Worm (Caenorhabditis elegans): ENCODE measurements around the gene F25B3.2.

F25B3.2 gene

DNA sequence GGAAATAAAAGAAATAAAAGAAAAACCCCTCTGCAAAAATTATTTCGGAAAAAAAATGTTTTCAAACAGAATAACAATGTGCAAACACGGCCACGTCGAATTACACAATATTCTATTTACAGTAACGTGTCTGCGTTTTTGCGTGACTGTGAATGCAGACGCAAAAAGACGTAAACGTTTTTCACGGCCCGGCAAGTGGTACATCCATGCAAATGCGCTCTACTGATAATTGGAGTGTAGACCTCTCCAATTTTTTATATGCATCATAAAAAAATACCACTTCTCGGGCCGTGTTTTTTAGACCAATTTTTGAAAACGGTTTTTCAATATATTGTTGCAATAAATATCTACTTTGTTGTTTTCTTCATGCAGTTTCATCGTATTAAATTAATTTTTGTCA, 27.6 kb upstream of the F25B3.2 start, which contains the start of gene nstp-10 (continued):
- TF ChIP-seq snpc-1.1 (tag; optimal IDR thresholded peaks at IDR 0.05; ENCODE audit: insufficient read depth) (peak; percentile 81), attf-3 (GFP tag; conservative IDR thresholded peaks at IDR 0.05) (0 out of 2 replicates have a peak, but pooled peaks have one; percentile 43), hlh-26 (GFP tag; conservative IDR thresholded peaks at IDR 0.05) (no peak), mcd-1 (GFP tag; IDR thresholded peaks at IDR 0.05) (peak; percentile 95), F33H1.4 (GFP tag; IDR thresholded peaks at IDR 0.05) (peak; percentile 74), cebp-2 (GFP tag; IDR thresholded peaks at IDR 0.05) (no peak), unc-130 (GFP tag; optimal IDR thresholded peaks at IDR 0.05) (peak; percentile 89), Y95B8A.8 (GFP tag; IDR thresholded peaks at IDR 0.05) (peak; percentile 91), B0019.2 (GFP tag; conservative IDR thresholded peaks at IDR 0.05) (peak; percentile 98), F23B12.7 (tag; optimal IDR thresholded peaks at IDR 0.05; ENCODE audit: insufficient read depth) (peak; percentile 85)

ce11 chrV:9550313-9550712, 26.8 kb upstream of the F25B3.2 start, which contains the start of gene ehbp-1:
TSS of gene ehbp-1 (plus strand) at chrV:9550644.
- no peak for TF ChIP-seq tbx-9 (tag; optimal IDR thresholded peaks at IDR 0.05; ENCODE audit: borderline replicate concordance)
- 0 out of 2 replicates have a peak, but pooled peaks have one; percentile 6 for TF ChIP-seq hmg-1.2 (GFP tag; IDR thresholded peaks at IDR 0.05)
- TF ChIP-seq pbrm-1 (GFP tag; IDR thresholded peaks at IDR 0.05) = 0 out of 2 replicates have a peak, but pooled peaks have one; percentile 27

- no peak for TF ChIP-seq tlf-1 (GFP tag; optimal IDR thresholded peaks at IDR 0.05)
- no peak for TF ChIP-seq efl-1 (GFP tag; optimal IDR thresholded peaks at IDR 0.05)
- no peak for TF ChIP-seq attf-6 (GFP tag; IDR thresholded peaks at IDR 0.05)
- TF ChIP-seq ztf-25 (GFP tag; IDR thresholded peaks at IDR 0.05) = no peak
These were observed 20.4 kb upstream of the F25B3.2 start for ce11 chrV:9556668-9557067.

- TF ChIP-seq K11D2.4 (GFP tag; IDR thresholded peaks at IDR 0.05) (0 out of 2 replicates have a peak, but pooled peaks have one; percentile 19), aptf-2 (GFP tag; conservative IDR thresholded peaks at IDR 0.05) (no peak), mcd-1 (GFP tag; IDR thresholded peaks at IDR 0.05) (peak; percentile 30; the same call in 1 of the 2 replicates), lin-40 (tag; optimal IDR thresholded peaks at IDR 0.05) (peak; percentile 39), nfyb-1 (GFP tag; IDR thresholded peaks at IDR 0.05) (0 out of 2 replicates have a peak, but pooled peaks have one; percentile 15), F23B12.7 (tag; optimal IDR thresholded peaks at IDR 0.05; ENCODE audit: insufficient read depth) (no peak), hlh-26 (GFP tag; conservative IDR thresholded peaks at IDR 0.05) (no peak), zfh-2 (GFP tag; conservative IDR thresholded peaks at IDR 0.05) (peak; percentile 91), hmg-1.2 (GFP tag; IDR thresholded peaks at IDR 0.05) (0 out of 2 replicates have a peak, but pooled peaks have one; percentile 9), pbrm-1 (GFP tag; IDR thresholded peaks at IDR 0.05) (0 out of 2 replicates have a peak, but pooled peaks have one; percentile 13), C06A6.2 (GFP tag; conservative IDR thresholded peaks at IDR 0.05) (no peak), F52B5.7 (tag; optimal IDR thresholded peaks at IDR 0.05) (no peak), lin-35 (GFP tag; optimal IDR thresholded peaks at IDR 0.05) (peak in 1 of 3 experiments; percentile 16), K12H6.12 (tag; optimal IDR thresholded peaks at IDR 0.05) (peak; percentile 71)
These were observed 15.4 kb upstream of the F25B3.2 start, which contains the start of gene rgef-1 for ce11 chrV:9561624-9562179. TSS of gene rgef-1 (minus strand) at chrV:9561674.

DNA sequence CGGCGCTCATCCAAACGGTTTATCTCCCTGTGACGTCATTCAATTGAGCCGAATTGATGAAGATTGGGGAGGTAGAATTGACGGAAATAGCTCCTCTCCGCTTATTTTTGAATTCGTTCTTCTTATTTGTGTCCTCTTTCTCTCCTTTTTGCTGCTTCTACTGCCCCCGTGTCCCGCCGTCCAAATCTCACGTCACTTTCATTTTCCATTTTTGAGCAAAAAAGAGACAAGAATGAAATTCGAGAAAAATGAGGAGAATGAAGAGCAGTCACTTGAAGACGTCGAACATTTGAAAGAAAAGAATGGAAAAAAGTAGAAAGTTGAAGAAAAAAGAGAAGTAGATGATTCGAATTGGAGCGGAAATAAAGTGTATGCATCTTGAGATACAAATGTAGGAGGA, 13.5 kb upstream of the F25B3.2 start:
- peak; percentile 7 for TF ChIP-seq atf-7 (tag; optimal IDR thresholded peaks at IDR 0.05)
- no peak for TF ChIP-seq mel-28 (tag; optimal IDR thresholded peaks at IDR 0.05; ENCODE audit: borderline replicate concordance)

DNA sequence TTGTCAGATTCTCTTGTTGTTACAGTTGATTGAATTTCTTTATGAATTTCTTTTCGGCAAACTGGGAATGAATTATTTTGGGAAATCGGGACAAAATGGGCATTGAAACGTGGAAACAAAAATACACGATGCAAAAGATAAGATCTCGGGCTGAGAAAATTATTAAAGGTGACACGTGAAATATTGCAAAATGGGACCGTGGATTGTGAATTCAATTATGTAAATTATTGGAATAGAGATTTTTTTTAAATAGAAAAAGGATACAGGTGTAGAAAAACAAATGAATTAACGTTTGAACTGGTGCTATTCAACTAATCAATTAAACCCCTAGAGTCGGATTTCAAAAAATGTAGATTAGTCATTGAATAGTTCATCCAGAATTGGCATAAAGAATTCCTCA, 8.4 kb upstream of the F25B3.2 start, which contains the start of gene F25B3.4:
Gene F25B3.4 (minus strand): TSS at position 101 of the 400 bp plus-strand sequence.
- TF ChIP-seq unc-62 (GFP tag; optimal IDR thresholded peaks at IDR 0.05) = no peak
- no peak for TF ChIP-seq F33H1.4 (GFP tag; IDR thresholded peaks at IDR 0.05)
- no peak for TF ChIP-seq ekl-4 (GFP tag; IDR thresholded peaks at IDR 0.05)
- no peak for TF ChIP-seq aptf-3 (GFP tag; IDR thresholded peaks at IDR 0.05)
- TF ChIP-seq ceh-91 (GFP tag; IDR thresholded peaks at IDR 0.05) = no peak
- TF ChIP-seq lsy-27 (tag; optimal IDR thresholded peaks at IDR 0.05; ENCODE audit: borderline replicate concordance, insufficient read depth) = no peak
